Worm (Caenorhabditis elegans): ENCODE results near the gene R11D1.10.

- TF ChIP-seq ama-1 (optimal IDR thresholded peaks at IDR 0.05) = no peak
- no peak for TF ChIP-seq ztf-16 (tag; optimal IDR thresholded peaks at IDR 0.05)
- no peak for TF ChIP-seq F13H6.1 (tag; optimal IDR thresholded peaks at IDR 0.05)
- no peak for TF ChIP-seq tbx-2 (tag; optimal IDR thresholded peaks at IDR 0.05)
- no peak for TF ChIP-seq pag-3 (tag; optimal IDR thresholded peaks at IDR 0.05; ENCODE audit: borderline replicate concordance)
- no peak for TF ChIP-seq hlh-13 (GFP tag; optimal IDR thresholded peaks at IDR 0.05)
- no peak for TF ChIP-seq pax-1 (tag; optimal IDR thresholded peaks at IDR 0.05)
These were observed 17.3 kb upstream of the R11D1.10 start, which contains the start of gene R11D1.3 for ce11 chrV:12711999-12712398.
